Fruit fly (Drosophila melanogaster): ENCODE measurements around the gene Uch-L5.

Uch-L5 gene

DNA sequence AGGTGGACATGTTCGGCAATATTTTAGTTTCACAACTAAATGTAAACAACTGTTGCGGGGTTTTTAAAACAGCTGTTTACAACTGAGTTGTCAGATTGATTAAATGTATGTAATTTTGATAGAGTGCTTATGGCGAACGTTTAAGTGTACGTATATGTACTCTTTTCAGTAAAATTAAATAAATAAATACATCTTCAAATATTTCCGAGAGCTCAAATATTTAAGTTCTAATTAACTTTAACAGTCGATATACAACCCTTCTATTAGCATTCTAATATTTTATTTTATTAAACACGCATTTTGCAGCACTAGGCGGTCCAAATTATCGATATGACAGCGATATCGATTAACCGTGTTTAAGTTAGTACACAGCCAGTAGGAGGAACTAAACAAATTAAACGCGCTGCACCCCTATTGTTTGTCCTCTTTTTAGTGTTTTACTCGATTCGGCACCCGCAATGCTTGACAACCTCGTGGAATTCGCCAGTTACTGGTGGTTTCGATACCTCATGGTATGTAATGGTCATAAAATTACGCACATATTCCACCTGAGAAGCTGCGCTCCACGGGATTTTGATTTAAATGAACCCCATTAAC is 25.1 kb downstream of the Uch-L5 start, which contains the start of the genes CG3448 and ghi (continued):
- TF ChIP-seq GATAe (GFP tag; conservative IDR thresholded peaks at IDR 0.05), result no peak
- TF ChIP-seq Med (GFP tag), result peak; percentile 82
- no peak for TF ChIP-seq croc (GFP tag; conservative IDR thresholded peaks at IDR 0.05)
- peak; percentile 49; the same call in 1 of the 2 replicates for TF ChIP-seq CG3847 (GFP tag; IDR thresholded peaks at IDR 0.05)
- TF ChIP-seq Rx (GFP tag; IDR thresholded peaks at IDR 0.05), result peak; percentile 22; the same call in 1 of the 2 replicates
- no peak for TF ChIP-seq eyg (GFP tag; optimal IDR thresholded peaks at IDR 0.05)
- TF ChIP-seq CG7786 (GFP tag; optimal IDR thresholded peaks at IDR 0.05), result no peak
- TF ChIP-seq insv (GFP tag; optimal IDR thresholded peaks at IDR 0.05), result peak in 1 of 2 experiments; percentile 28
- TF ChIP-seq tap (tag; optimal IDR thresholded peaks at IDR 0.05), result peak; percentile 45
- TF ChIP-seq Scr (GFP tag; IDR thresholded peaks at IDR 0.05; ENCODE audit: partially characterized antibody), result peak; percentile 76
- TF ChIP-seq CG18619 (GFP tag; optimal IDR thresholded peaks at IDR 0.05), result peak; percentile 1
- TF ChIP-seq Tbp (GFP tag; optimal IDR thresholded peaks at IDR 0.05), result no peak
- TF ChIP-seq dati (GFP tag; IDR thresholded peaks at IDR 0.05), result no peak
- no peak for TF ChIP-seq HLH54F (GFP tag; optimal IDR thresholded peaks at IDR 0.05)
- TF ChIP-seq CG13296 (GFP tag; optimal IDR thresholded peaks at IDR 0.05), result peak; percentile 76
- TF ChIP-seq dan (GFP tag; IDR thresholded peaks at IDR 0.05), result no peak
- no peak for TF ChIP-seq CG10321 (GFP tag; IDR thresholded peaks at IDR 0.05)
- TF ChIP-seq CG6791 (GFP tag; IDR thresholded peaks at IDR 0.05; ENCODE audit: partially characterized antibody), result peak; percentile 75; the same call in 2 of the 3 replicates
- TF ChIP-seq NK7.1 (GFP tag; optimal IDR thresholded peaks at IDR 0.05), result no peak
- TF ChIP-seq CG10431 (GFP tag; optimal IDR thresholded peaks at IDR 0.05), result no peak
- peak; percentile 17 for TF ChIP-seq Camta (GFP tag; optimal IDR thresholded peaks at IDR 0.05)
- TF ChIP-seq B-H2 (GFP tag; optimal IDR thresholded peaks at IDR 0.05), result peak; percentile 45
- TF ChIP-seq bab2 (GFP tag; optimal IDR thresholded peaks at IDR 0.05), result peak; percentile 8
- no peak for TF ChIP-seq C15 (GFP tag; IDR thresholded peaks at IDR 0.05)
- no peak for TF ChIP-seq Mrtf (GFP tag; IDR thresholded peaks at IDR 0.05)
- TF ChIP-seq zen (tag; optimal IDR thresholded peaks at IDR 0.05), result peak; percentile 73
- TF ChIP-seq tin (GFP tag; optimal IDR thresholded peaks at IDR 0.05), result peak; percentile 75
- peak; percentile 35 for TF ChIP-seq NfI (GFP tag; optimal IDR thresholded peaks at IDR 0.05)
- peak; percentile 65 for TF ChIP-seq Sox100B (GFP tag; optimal IDR thresholded peaks at IDR 0.05)
- TF ChIP-seq sna (GFP tag; IDR thresholded peaks at IDR 0.05; ENCODE audit: partially characterized antibody), result peak; percentile 90
- TF ChIP-seq Drgx (GFP tag; IDR thresholded peaks at IDR 0.05), result peak; percentile 42
- no peak for TF ChIP-seq Optix (GFP tag; IDR thresholded peaks at IDR 0.05)
- TF ChIP-seq unc-4 (GFP tag; IDR thresholded peaks at IDR 0.05; ENCODE audit: partially characterized antibody), result peak; percentile 70
- no peak for TF ChIP-seq NC2α (GFP tag; optimal IDR thresholded peaks at IDR 0.05)
- peak; percentile 37 for TF ChIP-seq CG13624 (GFP tag; optimal IDR thresholded peaks at IDR 0.05)
- TF ChIP-seq Kr (GFP tag; optimal IDR thresholded peaks at IDR 0.05), result peak; percentile 91
- peak; percentile 83 for TF ChIP-seq CG13287 (GFP tag; IDR thresholded peaks at IDR 0.05; ENCODE audit: partially characterized antibody)
- TF ChIP-seq Six4 (GFP tag; optimal IDR thresholded peaks at IDR 0.05), result peak; percentile 24
- no peak for TF ChIP-seq CG3838 (GFP tag; optimal IDR thresholded peaks at IDR 0.05)
- TF ChIP-seq CG4707 (GFP tag; optimal IDR thresholded peaks at IDR 0.05), result no peak
- peak; percentile 55; the same call in 1 of the 3 replicates for TF ChIP-seq H15 (GFP tag; IDR thresholded peaks at IDR 0.05)
- TF ChIP-seq CG31365 (tag; optimal IDR thresholded peaks at IDR 0.05), result no peak
- TF ChIP-seq Dfd (GFP tag; optimal IDR thresholded peaks at IDR 0.05), result no peak
- TF ChIP-seq CG6683 (GFP tag; optimal IDR thresholded peaks at IDR 0.05), result peak; percentile 37
- peak; percentile 91 for TF ChIP-seq scrt (GFP tag; optimal IDR thresholded peaks at IDR 0.05)
- no peak for TF ChIP-seq cato (GFP tag; optimal IDR thresholded peaks at IDR 0.05; ENCODE audit: borderline replicate concordance)
- TF ChIP-seq CG10462 (GFP tag; optimal IDR thresholded peaks at IDR 0.05), result no peak
- peak; percentile 58 for TF ChIP-seq sisA (GFP tag; IDR thresholded peaks at IDR 0.05)
- peak; percentile 63 for TF ChIP-seq YL-1 (GFP tag; optimal IDR thresholded peaks at IDR 0.05)
- no peak for TF ChIP-seq Sry-β (GFP tag; optimal IDR thresholded peaks at IDR 0.05)
